Fruit fly (Drosophila melanogaster): ENCODE measurements around the gene CG32269.

Gene CG32269

DNA sequence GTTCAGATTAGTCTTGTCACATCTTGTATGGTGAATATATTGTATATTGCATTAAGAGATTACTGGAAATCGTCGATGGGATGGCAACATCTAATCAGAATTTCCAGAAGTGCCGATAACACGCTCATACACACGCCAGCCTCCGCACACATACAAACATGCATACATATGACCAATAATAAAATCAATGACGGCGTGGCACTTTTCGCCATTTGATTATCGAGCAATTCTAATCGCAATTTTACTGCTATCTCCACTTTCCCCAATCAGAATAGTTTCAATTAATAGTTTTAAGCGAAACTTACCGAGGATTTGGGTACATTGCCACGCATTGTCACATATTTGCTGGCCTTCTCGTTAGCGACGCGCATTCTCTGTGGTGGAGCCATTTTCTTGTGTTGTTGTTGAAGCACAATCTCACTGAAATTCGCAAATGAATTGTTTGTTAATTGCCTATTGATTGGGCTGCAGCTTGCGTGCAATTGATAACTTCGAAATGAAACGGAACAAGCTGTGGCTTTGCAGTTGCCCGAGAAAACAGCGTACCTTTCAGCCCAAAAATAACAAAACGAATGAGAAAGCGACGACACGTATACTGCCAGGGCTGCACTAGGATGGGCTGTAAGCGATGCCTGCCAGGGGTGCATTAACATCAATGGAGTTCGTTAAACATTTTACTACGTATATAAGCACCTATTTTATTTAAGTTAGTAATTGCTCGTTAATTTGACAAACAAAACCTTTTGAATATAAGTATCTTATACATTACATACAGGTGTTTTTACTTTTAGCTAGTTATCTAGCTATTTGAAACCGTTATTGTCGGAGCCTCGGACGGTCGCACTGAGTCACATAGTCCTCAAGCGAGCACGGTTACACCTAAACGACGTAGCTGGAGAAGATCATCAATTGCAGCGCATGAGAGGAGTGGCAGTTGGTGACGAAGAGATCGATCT is 10.1 kb downstream of the CG32269 start, which contains the start of the genes CG32276 and gry:
CG32276 (minus strand) TSS at position 601 of the 956 bp plus-strand sequence.
gry (plus strand) TSS at position 644 of the 956 bp plus-strand sequence.
- peak; percentile 90 for TF ChIP-seq jim (GFP tag; optimal IDR thresholded peaks at IDR 0.05)
- TF ChIP-seq woc (GFP tag; optimal IDR thresholded peaks at IDR 0.05): peak; percentile 88
- TF ChIP-seq CrebA (GFP tag; optimal IDR thresholded peaks at IDR 0.05; ENCODE audit: borderline replicate concordance): peak; percentile 97
- TF ChIP-seq psq (GFP tag; optimal IDR thresholded peaks at IDR 0.05): peak; percentile 62
- TF ChIP-seq OdsH (GFP tag; optimal IDR thresholded peaks at IDR 0.05): peak; percentile 75
- no peak for TF ChIP-seq N (GFP tag; optimal IDR thresholded peaks at IDR 0.05)
- TF ChIP-seq tai (GFP tag; optimal IDR thresholded peaks at IDR 0.05): no peak
- no peak for TF ChIP-seq Mio (GFP tag; optimal IDR thresholded peaks at IDR 0.05)
- peak; percentile 76 for TF ChIP-seq ey (GFP tag; optimal IDR thresholded peaks at IDR 0.05)
- no peak for TF ChIP-seq dl (GFP tag; optimal IDR thresholded peaks at IDR 0.05; ENCODE audit: insufficient read depth in 1 of 2, partially characterized antibody in 2 of 2)
- no peak for TF ChIP-seq Rel (GFP tag; optimal IDR thresholded peaks at IDR 0.05)
- TF ChIP-seq Rel (tag; optimal IDR thresholded peaks at IDR 0.05): peak; percentile 73
- TF ChIP-seq Sp1 (GFP tag; optimal IDR thresholded peaks at IDR 0.05): peak; percentile 80
- TF ChIP-seq rgr (GFP tag; optimal IDR thresholded peaks at IDR 0.05): peak; percentile 87
- TF ChIP-seq foxo (GFP tag; optimal IDR thresholded peaks at IDR 0.05): peak in 1 of 2 experiments; percentile 90
- peak; percentile 90 for TF ChIP-seq h (GFP tag; optimal IDR thresholded peaks at IDR 0.05)
- peak; percentile 18 for TF ChIP-seq CG32264 (GFP tag; optimal IDR thresholded peaks at IDR 0.05)
- TF ChIP-seq CG9705 (GFP tag; optimal IDR thresholded peaks at IDR 0.05): peak; percentile 63
- TF ChIP-seq fru (GFP tag; optimal IDR thresholded peaks at IDR 0.05): peak; percentile 89
- TF ChIP-seq br (GFP tag; optimal IDR thresholded peaks at IDR 0.05): peak; percentile 81
- peak; percentile 57 for TF ChIP-seq Hr83 (GFP tag; optimal IDR thresholded peaks at IDR 0.05; ENCODE audit: poor library complexity, severe bottlenecking)
- peak; percentile 83 for TF ChIP-seq Myc (optimal IDR thresholded peaks at IDR 0.05)
- no peak for TF ChIP-seq Jra (GFP tag; optimal IDR thresholded peaks at IDR 0.05)
- TF ChIP-seq HLH106 (tag; optimal IDR thresholded peaks at IDR 0.05): peak; percentile 79
- TF ChIP-seq sv (GFP tag; optimal IDR thresholded peaks at IDR 0.05): peak; percentile 69

DNA sequence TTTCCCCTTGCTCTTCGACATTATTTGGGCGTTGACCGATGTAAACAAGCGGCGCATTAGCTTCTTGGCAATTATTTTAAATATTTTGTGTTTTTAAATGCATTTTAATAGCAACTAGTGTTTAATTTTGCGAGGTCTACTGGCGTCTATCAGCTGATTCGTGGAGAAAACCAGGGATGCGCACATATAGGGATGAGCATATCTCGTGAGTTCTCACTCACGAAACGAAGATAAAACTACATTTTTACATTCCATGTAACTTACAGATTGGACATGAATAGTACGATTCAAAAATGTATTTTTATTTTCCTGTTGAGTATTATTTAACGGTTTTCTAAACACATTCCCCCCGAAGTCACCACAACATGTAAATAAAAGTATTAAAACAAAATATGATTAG is 11.3 kb downstream of the CG32269 start, which contains the start of gene CG14966:
CG14966 (minus strand) TSS at position 168 of the 400 bp plus-strand sequence.
- TF ChIP-seq Hnf4 (GFP tag; optimal IDR thresholded peaks at IDR 0.05): peak; percentile 79
- peak; percentile 45 for TF ChIP-seq br (GFP tag; optimal IDR thresholded peaks at IDR 0.05)
- peak; percentile 55 for TF ChIP-seq Hr83 (GFP tag; optimal IDR thresholded peaks at IDR 0.05; ENCODE audit: poor library complexity, severe bottlenecking)
- TF ChIP-seq sage (GFP tag; optimal IDR thresholded peaks at IDR 0.05): peak; percentile 25
- TF ChIP-seq GATAd (GFP tag; optimal IDR thresholded peaks at IDR 0.05): no peak
- no peak for TF ChIP-seq Rel (GFP tag; optimal IDR thresholded peaks at IDR 0.05)
- TF ChIP-seq Rel (tag; optimal IDR thresholded peaks at IDR 0.05): peak; percentile 55
- peak; percentile 43 for TF ChIP-seq fru (GFP tag; optimal IDR thresholded peaks at IDR 0.05)
- peak; percentile 55 for TF ChIP-seq h (GFP tag; optimal IDR thresholded peaks at IDR 0.05)
- TF ChIP-seq ey (GFP tag; optimal IDR thresholded peaks at IDR 0.05): no peak
- peak; percentile 50 for TF ChIP-seq Jra (GFP tag; optimal IDR thresholded peaks at IDR 0.05)
- no peak for TF ChIP-seq CrebA (GFP tag; optimal IDR thresholded peaks at IDR 0.05; ENCODE audit: borderline replicate concordance)
- peak; percentile 13 for TF ChIP-seq CG9705 (GFP tag; optimal IDR thresholded peaks at IDR 0.05)
- peak; percentile 59 for TF ChIP-seq rgr (GFP tag; optimal IDR thresholded peaks at IDR 0.05)
- peak; percentile 44 for TF ChIP-seq OdsH (GFP tag; optimal IDR thresholded peaks at IDR 0.05)
- no peak for TF ChIP-seq psq (GFP tag; optimal IDR thresholded peaks at IDR 0.05)
- peak; percentile 68 for TF ChIP-seq woc (GFP tag; optimal IDR thresholded peaks at IDR 0.05)
- TF ChIP-seq sv (GFP tag; optimal IDR thresholded peaks at IDR 0.05): peak; percentile 5
- TF ChIP-seq Sp1 (GFP tag; optimal IDR thresholded peaks at IDR 0.05): peak; percentile 15
- TF ChIP-seq HLH106 (tag; optimal IDR thresholded peaks at IDR 0.05): peak; percentile 25
- peak in 1 of 2 experiments; percentile 59 for TF ChIP-seq foxo (GFP tag; optimal IDR thresholded peaks at IDR 0.05)
- TF ChIP-seq jim (GFP tag; optimal IDR thresholded peaks at IDR 0.05): peak; percentile 14

DNA sequence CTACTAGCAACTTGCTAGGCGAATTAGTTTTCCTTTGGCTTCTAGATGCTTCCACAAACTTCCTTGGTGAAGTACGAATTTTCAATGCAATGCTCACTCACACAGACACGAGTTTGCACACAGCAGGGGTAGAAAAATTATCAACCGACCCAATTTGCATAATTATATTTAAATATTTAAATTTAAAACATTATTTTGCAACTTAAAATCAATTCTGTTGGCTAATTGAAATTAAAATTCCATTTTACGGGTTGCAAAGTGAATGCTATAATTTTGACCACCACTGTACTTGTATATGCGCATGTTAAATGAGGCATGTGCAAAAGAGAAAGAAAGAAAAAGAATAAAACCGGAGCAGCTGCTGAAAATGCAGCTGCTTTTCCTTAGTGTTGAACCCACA is 14.7 kb downstream of the CG32269 start:
- TF ChIP-seq brk (GFP tag; optimal IDR thresholded peaks at IDR 0.05): peak; percentile 93
- TF ChIP-seq rgr (GFP tag; optimal IDR thresholded peaks at IDR 0.05): peak; percentile 97
- TF ChIP-seq Sp1 (GFP tag; optimal IDR thresholded peaks at IDR 0.05): peak; percentile 95
- peak; percentile 84 for TF ChIP-seq dmrt93B (GFP tag; optimal IDR thresholded peaks at IDR 0.05)
- TF ChIP-seq Hnf4 (GFP tag; optimal IDR thresholded peaks at IDR 0.05): peak; percentile 90
- peak; percentile 84 for TF ChIP-seq GATAd (GFP tag; optimal IDR thresholded peaks at IDR 0.05)
- peak; percentile 67 for TF ChIP-seq sv (GFP tag; optimal IDR thresholded peaks at IDR 0.05)
- TF ChIP-seq tai (GFP tag; optimal IDR thresholded peaks at IDR 0.05): no peak
- peak; percentile 68 for TF ChIP-seq Hr83 (GFP tag; optimal IDR thresholded peaks at IDR 0.05; ENCODE audit: poor library complexity, severe bottlenecking)
- no peak for TF ChIP-seq pan (optimal IDR thresholded peaks at IDR 0.05)
- peak; percentile 94 for TF ChIP-seq HLH106 (tag; optimal IDR thresholded peaks at IDR 0.05)
- TF ChIP-seq OdsH (GFP tag; optimal IDR thresholded peaks at IDR 0.05): peak; percentile 97
- TF ChIP-seq usp (GFP tag; optimal IDR thresholded peaks at IDR 0.05): no peak
- TF ChIP-seq Dfd (GFP tag; optimal IDR thresholded peaks at IDR 0.05): no peak
- peak; percentile 85 for TF ChIP-seq woc (GFP tag; optimal IDR thresholded peaks at IDR 0.05)
- TF ChIP-seq lola (GFP tag; optimal IDR thresholded peaks at IDR 0.05): no peak
- TF ChIP-seq CG9705 (GFP tag; optimal IDR thresholded peaks at IDR 0.05): peak; percentile 25
- TF ChIP-seq br (GFP tag; optimal IDR thresholded peaks at IDR 0.05): peak; percentile 92
- TF ChIP-seq CG32264 (GFP tag; optimal IDR thresholded peaks at IDR 0.05): peak; percentile 87
- peak; percentile 95 for TF ChIP-seq Rel (GFP tag; optimal IDR thresholded peaks at IDR 0.05)
- peak; percentile 81 for TF ChIP-seq Rel (tag; optimal IDR thresholded peaks at IDR 0.05)
- TF ChIP-seq Jra (GFP tag; optimal IDR thresholded peaks at IDR 0.05): peak; percentile 85
- peak; percentile 88 for TF ChIP-seq ey (GFP tag; optimal IDR thresholded peaks at IDR 0.05)
- TF ChIP-seq dsf (GFP tag; optimal IDR thresholded peaks at IDR 0.05; ENCODE audit: borderline replicate concordance): peak; percentile 54
- peak; percentile 55 to 97 for TF ChIP-seq foxo (GFP tag; optimal IDR thresholded peaks at IDR 0.05)
- peak; percentile 93 for TF ChIP-seq fru (GFP tag; optimal IDR thresholded peaks at IDR 0.05)
- TF ChIP-seq psq (GFP tag; optimal IDR thresholded peaks at IDR 0.05): peak; percentile 95
- peak; percentile 95 for TF ChIP-seq sage (GFP tag; optimal IDR thresholded peaks at IDR 0.05)
- no peak for TF ChIP-seq dl (GFP tag; optimal IDR thresholded peaks at IDR 0.05; ENCODE audit: insufficient read depth in 1 of 2, partially characterized antibody in 2 of 2)
- peak; percentile 97 for TF ChIP-seq h (GFP tag; optimal IDR thresholded peaks at IDR 0.05)
- TF ChIP-seq Dif (GFP tag; optimal IDR thresholded peaks at IDR 0.05; ENCODE audit: partially characterized antibody): no peak
- TF ChIP-seq CrebA (GFP tag; optimal IDR thresholded peaks at IDR 0.05; ENCODE audit: borderline replicate concordance): no peak
